Worm (Caenorhabditis elegans) whole organism, early embryonic: Measurements from ENCODE around the gene zip-5.

Experiments used
- B0310.2 ChIP-seq: sonication (generic microtip); optimal IDR thresholded peaks from 2 replicates; lab custom pipeline; 2016; ENCODE audit warnings: mild to moderate bottlenecking, missing genetic modification characterization, missing compliant biosample characterization
- F13C5.2 ChIP-seq: sonication (generic microtip); optimal IDR thresholded peaks from 2 replicates; lab custom pipeline; 2017; ENCODE audit warnings: mild to moderate bottlenecking, missing genetic modification characterization, inconsistent platforms, missing compliant biosample characterization
- aly-1 ChIP-seq: sonication (generic microtip); optimal IDR thresholded peaks from 2 replicates; lab custom pipeline; 2016; ENCODE audit warnings: missing genetic modification characterization, missing compliant biosample characterization
- ama-1 ChIP-seq: fragments of 150-350 bp; optimal IDR thresholded peaks from 2 replicates; lab custom pipeline; 2014
- ceh-13 ChIP-seq: fragments of 200-800 bp; sonication (Bioruptor generic); optimal IDR thresholded peaks from 2 replicates; lab custom pipeline; 2018; ENCODE audit warnings: mild to moderate bottlenecking, missing genetic modification characterization, missing compliant biosample characterization
- ceh-36 ChIP-seq: sonication (generic microtip); optimal IDR thresholded peaks from 2 replicates; lab custom pipeline; 2016; ENCODE audit warnings: missing genetic modification characterization, inconsistent platforms, missing compliant biosample characterization
- ets-7 ChIP-seq: sonication (generic microtip); optimal IDR thresholded peaks from 2 replicates; lab custom pipeline; 2016; ENCODE audit warnings: missing genotype, missing genetic modification characterization, missing compliant biosample characterization
- flt-1 ChIP-seq: fragments of 200-800 bp; sonication (Bioruptor generic); IDR thresholded peaks from 2 replicates; pipeline ENCODE4 v1.3.6; 2022; ENCODE audit warnings: missing genetic modification characterization, missing compliant biosample characterization
- hmbx-1 ChIP-seq: sonication (generic microtip); optimal IDR thresholded peaks from 2 replicates; lab custom pipeline; 2016; ENCODE audit warnings: mild to moderate bottlenecking, missing genetic modification characterization, missing compliant biosample characterization
- hmg-4 ChIP-seq: fragments of 200-800 bp; sonication (Bioruptor generic); optimal IDR thresholded peaks from 2 replicates; lab custom pipeline; 2018; ENCODE audit warnings: mild to moderate bottlenecking, missing genetic modification characterization, missing compliant biosample characterization
- hnd-1 ChIP-seq: sonication (generic microtip); optimal IDR thresholded peaks from 2 replicates; lab custom pipeline; 2016; ENCODE audit warnings: missing genetic modification characterization, missing compliant biosample characterization
- pes-1 ChIP-seq: fragments of 200-800 bp; sonication (Bioruptor generic); IDR thresholded peaks from 2 replicates; pipeline ENCODE4 v1.3.6; 2022; ENCODE audit warnings: missing genetic modification reagents, missing genetic modification characterization, missing compliant biosample characterization
- scrt-1 ChIP-seq: fragments of 200-800 bp; sonication (Bioruptor generic); IDR thresholded peaks from 2 replicates; pipeline ENCODE4 v1.3.6; 2022; ENCODE audit warnings: missing genetic modification characterization, missing compliant biosample characterization
- sea-1 ChIP-seq: fragments of 200-800 bp; sonication (Bioruptor generic); conservative IDR thresholded peaks from 2 replicates; pipeline ENCODE4 v1.3.6; 2022; ENCODE audit warnings: missing genetic modification characterization, missing compliant biosample characterization
- tbx-11 ChIP-seq: fragments of 200-800 bp; sonication (Bioruptor generic); IDR thresholded peaks from 2 replicates; pipeline ENCODE4 v1.3.6; 2022; ENCODE audit warnings: missing genetic modification characterization, missing compliant biosample characterization
- tbx-37 ChIP-seq: fragments of 200-800 bp; sonication (Bioruptor generic); conservative IDR thresholded peaks from 2 replicates; pipeline ENCODE4 v1.3.6; 2022; ENCODE audit warnings: missing genetic modification reagents, missing genetic modification characterization, missing compliant biosample characterization
- tra-4 ChIP-seq: sonication (generic microtip); optimal IDR thresholded peaks from 2 replicates; lab custom pipeline; 2017; ENCODE audit warnings: missing genetic modification characterization, missing compliant biosample characterization

The zip-5 gene

ce11 chrV:13264245-13264644 is at the start of gene zip-5:
zip-5 (plus strand) TSS chrV:13264545.
- no peak for TF ChIP-seq ceh-36 (tag; lab: Kevin White, UChicago)
- no peak for TF ChIP-seq scrt-1 (GFP tag; lab: Robert Waterston, UW)

- TF ChIP-seq ama-1 (lab: Kevin White, UChicago) (no peak), tra-4 (tag; lab: Kevin White, UChicago) (no peak), ceh-13 (GFP tag; lab: Kevin White, UChicago) (no peak), flt-1 (GFP tag; lab: Robert Waterston, UW) (no peak), hmg-4 (no peak), sea-1 (no peak), hmbx-1 (tag; lab: Kevin White, UChicago) (no peak), hnd-1 (no peak), aly-1 (tag; lab: Kevin White, UChicago) (no peak), tbx-37 (no peak), pes-1 (GFP tag; lab: Robert Waterston, UW) (no peak), B0310.2 (tag; lab: Kevin White, UChicago) (no peak), ets-7 (no peak), scrt-1 (GFP tag; lab: Robert Waterston, UW) (no peak), F13C5.2 (tag; lab: Kevin White, UChicago) (no peak), tbx-11 (GFP tag; lab: Robert Waterston, UW) (no peak), ceh-36 (tag; lab: Kevin White, UChicago) (no peak)
Measured at ce11 chrV:13221066-13221465, 43.3 kb upstream of the zip-5 start.

ce11 chrV:13229538-13229937 is 34.8 kb upstream of the zip-5 start:
- TF ChIP-seq F13C5.2 (tag; lab: Kevin White, UChicago): no peak
- no peak for TF ChIP-seq flt-1 (GFP tag; lab: Robert Waterston, UW)
- TF ChIP-seq B0310.2 (tag; lab: Kevin White, UChicago): no peak
- no peak for TF ChIP-seq ceh-36 (tag; lab: Kevin White, UChicago)
- TF ChIP-seq hmbx-1 (tag; lab: Kevin White, UChicago): no peak
- no peak for TF ChIP-seq aly-1 (tag; lab: Kevin White, UChicago)
- TF ChIP-seq hnd-1: no peak
- TF ChIP-seq ama-1 (lab: Kevin White, UChicago): no peak

ce11 chrV:13235313-13235712 is 29.0 kb upstream of the zip-5 start:
- TF ChIP-seq aly-1 (tag; lab: Kevin White, UChicago): no peak
- TF ChIP-seq tbx-37: no peak
- TF ChIP-seq B0310.2 (tag; lab: Kevin White, UChicago): no peak
- TF ChIP-seq F13C5.2 (tag; lab: Kevin White, UChicago): no peak
- no peak for TF ChIP-seq tbx-11 (GFP tag; lab: Robert Waterston, UW)
- no peak for TF ChIP-seq hmbx-1 (tag; lab: Kevin White, UChicago)

- no peak for TF ChIP-seq pes-1 (GFP tag; lab: Robert Waterston, UW)
- no peak for TF ChIP-seq B0310.2 (tag; lab: Kevin White, UChicago)
- no peak for TF ChIP-seq hmg-4
- TF ChIP-seq F13C5.2 (tag; lab: Kevin White, UChicago): no peak
- TF ChIP-seq sea-1: no peak
Measured at ce11 chrV:13236507-13236906, 27.8 kb upstream of the zip-5 start, which contains the start of gene dmd-10. dmd-10 (minus strand) TSS chrV:13236607.

ce11 chrV:13243205-13243604 is 21.1 kb upstream of the zip-5 start:
- TF ChIP-seq ama-1 (lab: Kevin White, UChicago): no peak
- no peak for TF ChIP-seq tbx-11 (GFP tag; lab: Robert Waterston, UW)
- TF ChIP-seq ceh-13 (GFP tag; lab: Kevin White, UChicago): no peak
- no peak for TF ChIP-seq ets-7
- no peak for TF ChIP-seq F13C5.2 (tag; lab: Kevin White, UChicago)
- no peak for TF ChIP-seq hmbx-1 (tag; lab: Kevin White, UChicago)
- no peak for TF ChIP-seq flt-1 (GFP tag; lab: Robert Waterston, UW)
- TF ChIP-seq tbx-37: no peak
- no peak for TF ChIP-seq hmg-4

- no peak for TF ChIP-seq flt-1 (GFP tag; lab: Robert Waterston, UW)
- no peak for TF ChIP-seq aly-1 (tag; lab: Kevin White, UChicago)
- no peak for TF ChIP-seq F13C5.2 (tag; lab: Kevin White, UChicago)
- TF ChIP-seq ceh-13 (GFP tag; lab: Kevin White, UChicago): no peak
- no peak for TF ChIP-seq sea-1
- TF ChIP-seq B0310.2 (tag; lab: Kevin White, UChicago): no peak
- TF ChIP-seq pes-1 (GFP tag; lab: Robert Waterston, UW): no peak
- no peak for TF ChIP-seq hnd-1
- no peak for TF ChIP-seq scrt-1 (GFP tag; lab: Robert Waterston, UW)
- TF ChIP-seq tbx-37: no peak
- TF ChIP-seq tbx-11 (GFP tag; lab: Robert Waterston, UW): no peak
- no peak for TF ChIP-seq hmbx-1 (tag; lab: Kevin White, UChicago)
- TF ChIP-seq hmg-4: no peak
Measured at ce11 chrV:13249436-13249835, 14.9 kb upstream of the zip-5 start, which contains the start of gene odr-3. odr-3 (minus strand) TSS chrV:13249536.

- no peak for TF ChIP-seq tbx-11 (GFP tag; lab: Robert Waterston, UW)
- no peak for TF ChIP-seq pes-1 (GFP tag; lab: Robert Waterston, UW)
- no peak for TF ChIP-seq hnd-1
- no peak for TF ChIP-seq F13C5.2 (tag; lab: Kevin White, UChicago)
- TF ChIP-seq flt-1 (GFP tag; lab: Robert Waterston, UW): no peak
- no peak for TF ChIP-seq ama-1 (lab: Kevin White, UChicago)
- no peak for TF ChIP-seq tra-4 (tag; lab: Kevin White, UChicago)
- no peak for TF ChIP-seq ceh-36 (tag; lab: Kevin White, UChicago)
- no peak for TF ChIP-seq ceh-13 (GFP tag; lab: Kevin White, UChicago)
- no peak for TF ChIP-seq tbx-37
- no peak for TF ChIP-seq hmg-4
Measured at ce11 chrV:13252862-13253261, 11.5 kb upstream of the zip-5 start.
